Fruit fly (Drosophila melanogaster) whole organism, prepupa: Measurements from ENCODE around the gene CG17929.
A peak's percentile ranks its signal among the peaks of the same experiment; 100 is the strongest.

Source experiments
- Blimp-1 ChIP-seq: fragments of 200-800 bp; sonication (Bioruptor generic); optimal IDR thresholded peaks from 3 replicates; lab custom pipeline; 2017; ENCODE audit warnings: missing biosample characterization, missing genetic modification characterization, mild to moderate bottlenecking, moderate library complexity, missing genetic modification reagents
- CG11762 ChIP-seq: fragments of 200-800 bp; sonication (Bioruptor generic); optimal IDR thresholded peaks from 3 replicates; lab custom pipeline; 2016; ENCODE audit warnings: missing biosample characterization, missing genetic modification characterization; ENCODE audit not compliant: insufficient read depth
- CG4318 ChIP-seq: fragments of 200-800 bp; sonication (Bioruptor generic); optimal IDR thresholded peaks from 3 replicates; lab custom pipeline; 2017; ENCODE audit warnings: missing biosample characterization, mild to moderate bottlenecking, missing genetic modification characterization
- Eip78C ChIP-seq: fragments of 200-800 bp; sonication (Bioruptor generic); peaks from one replicate; lab custom pipeline; 2016; ENCODE audit warnings: missing biosample characterization, missing genetic modification characterization
- Eip93F ChIP-seq: fragments of 200-800 bp; sonication (Bioruptor generic); optimal IDR thresholded peaks from 2 replicates; lab custom pipeline; 2016; ENCODE audit warnings: missing biosample characterization, mild to moderate bottlenecking, missing genetic modification characterization
- Hr39 ChIP-seq: fragments of 200-800 bp; sonication (Bioruptor generic); optimal IDR thresholded peaks from 2 replicates; lab custom pipeline; 2016; ENCODE audit warnings: missing biosample characterization, missing genetic modification characterization
- Lpt ChIP-seq: fragments of 200-800 bp; sonication (Bioruptor generic); optimal IDR thresholded peaks from 3 replicates; lab custom pipeline; 2016; ENCODE audit warnings: missing biosample characterization, missing genetic modification characterization
- Sox102F ChIP-seq: fragments of 200-800 bp; sonication (Bioruptor generic); optimal IDR thresholded peaks from 2 replicates; lab custom pipeline; 2016; ENCODE audit warnings: missing biosample characterization, mild to moderate bottlenecking, missing genetic modification characterization
- Sox14 ChIP-seq: fragments of 200-800 bp; sonication (Bioruptor generic); optimal IDR thresholded peaks from 3 replicates; lab custom pipeline; 2016; ENCODE audit warnings: missing biosample characterization, missing genetic modification characterization
- cyc ChIP-seq: fragments of 200-800 bp; sonication (Bioruptor generic); optimal IDR thresholded peaks from 3 replicates; lab custom pipeline; 2016; ENCODE audit warnings: missing biosample characterization, missing genetic modification characterization
- dsx ChIP-seq: fragments of 200-800 bp; optimal IDR thresholded peaks from 3 replicates; lab custom pipeline; 2019; ENCODE audit warnings: missing biosample characterization, mild to moderate bottlenecking, missing genetic modification characterization, moderate library complexity; ENCODE audit not compliant: poor library complexity, severe bottlenecking
- ss ChIP-seq, 2 experiments: fragments of 200-800 bp; sonication (Bioruptor generic); optimal IDR thresholded peaks; 2 replicates in 1 of 2; 3 replicates in 1 of 2; lab custom pipeline; 2017 to 2018; ENCODE audit warnings: mild to moderate bottlenecking in 2 of 2, missing biosample characterization in 2 of 2, missing genetic modification characterization in 2 of 2, moderate library complexity in 1 of 2
- topi ChIP-seq: fragments of 200-800 bp; sonication (Bioruptor generic); optimal IDR thresholded peaks from 3 replicates; lab custom pipeline; 2016; ENCODE audit warnings: missing biosample characterization, missing genetic modification characterization
- vri ChIP-seq: fragments of 200-800 bp; sonication (Bioruptor generic); optimal IDR thresholded peaks from 3 replicates; lab custom pipeline; 2016; ENCODE audit warnings: missing biosample characterization, mild to moderate bottlenecking, missing genetic modification characterization

dm6 chr3R:16338342-16338741 lies 13.1 kb downstream of the CG17929 start:
- TF ChIP-seq CG11762 (no peak), ss (GFP tag; optimal IDR thresholded peaks at IDR 0.05; lab: Kevin White, UChicago) (peak in 1 of 2 experiments; percentile 56), Sox102F (no peak), topi (no peak), Blimp-1 (no peak), Eip78C (GFP tag; lab: Kevin White, UChicago) (peak; percentile 54), vri (GFP tag; lab: Kevin White, UChicago) (no peak), Eip93F (GFP tag; lab: Kevin White, UChicago) (no peak), CG4318 (GFP tag; lab: Kevin White, UChicago) (no peak), Hr39 (GFP tag; lab: Kevin White, UChicago) (no peak), dsx (GFP tag; lab: Kevin White, UChicago) (peak; percentile 30), Lpt (GFP tag; lab: Kevin White, UChicago) (no peak), cyc (GFP tag; lab: Kevin White, UChicago) (no peak), Sox14 (GFP tag; lab: Kevin White, UChicago) (peak; percentile 1)
